Worm (Caenorhabditis elegans) whole organism, young adult: Measurements from ENCODE around the gene F28A12.10.

Source experiments
- B0019.2 ChIP-seq: fragments of 200-800 bp; sonication (Bioruptor generic); conservative IDR thresholded peaks from 2 replicates; pipeline ENCODE4 v1.3.6; 2022; ENCODE audit warnings: missing genetic modification reagents, missing genetic modification characterization, missing compliant biosample characterization
- B0336.3 ChIP-seq: fragments of 200-800 bp; sonication (Bioruptor generic); IDR thresholded peaks from 2 replicates; pipeline ENCODE4 v1.3.6; 2022; ENCODE audit warnings: missing genetic modification characterization, missing compliant biosample characterization
- K12H6.12 ChIP-seq: fragments of 200-800 bp; sonication (Bioruptor generic); optimal IDR thresholded peaks from 2 replicates; lab custom pipeline; 2018; ENCODE audit warnings: mild to moderate bottlenecking, missing genetic modification characterization, missing compliant biosample characterization
- Y95B8A.8 ChIP-seq: fragments of 200-800 bp; sonication (Bioruptor generic); IDR thresholded peaks from 2 replicates; pipeline ENCODE4 v1.3.6; 2022; ENCODE audit warnings: missing genetic modification reagents, missing genetic modification characterization, missing compliant biosample characterization
- attf-5 ChIP-seq: fragments of 200-800 bp; sonication (Bioruptor generic); optimal IDR thresholded peaks from 2 replicates; lab custom pipeline; 2018; ENCODE audit warnings: mild to moderate bottlenecking, missing genetic modification characterization, missing compliant biosample characterization
- cebp-1 ChIP-seq, 2 experiments: fragments of 200-800 bp in 1 of 2; sonication (Bioruptor generic) in 1 of 2; sonication (generic microtip) in 1 of 2; IDR thresholded peaks in 1 of 2; optimal IDR thresholded peaks in 1 of 2; 2 replicates each; pipeline versions ENCODE4 v1.3.6 to Lab custom; 2017 to 2022; ENCODE audit warnings: missing compliant biosample characterization in 2 of 2, missing genetic modification characterization in 2 of 2, mild to moderate bottlenecking in 1 of 2, missing genetic modification reagents in 1 of 2, moderate library complexity in 1 of 2
- ceh-91 ChIP-seq: fragments of 200-800 bp; sonication (Bioruptor generic); IDR thresholded peaks from 2 replicates; pipeline ENCODE4 v1.3.6; 2022; ENCODE audit warnings: missing genetic modification reagents, missing genetic modification characterization, missing compliant biosample characterization
- ekl-4 ChIP-seq: fragments of 200-800 bp; sonication (Bioruptor generic); IDR thresholded peaks from 2 replicates; pipeline ENCODE4 v1.3.6; 2022; ENCODE audit warnings: missing genetic modification reagents, missing genetic modification characterization, missing compliant biosample characterization
- let-526 ChIP-seq: fragments of 200-800 bp; sonication (Bioruptor generic); IDR thresholded peaks from 2 replicates; pipeline ENCODE4 v1.3.6; 2022; ENCODE audit warnings: missing genetic modification reagents, missing genetic modification characterization, missing compliant biosample characterization
- let-607 ChIP-seq, 2 experiments: fragments of 200-800 bp in 1 of 2; sonication (Bioruptor generic) in 1 of 2; sonication (generic microtip) in 1 of 2; optimal IDR thresholded peaks; 2 replicates each; lab custom pipeline; 2016 to 2018; ENCODE audit warnings: mild to moderate bottlenecking in 2 of 2, missing compliant biosample characterization in 2 of 2, missing genetic modification characterization in 2 of 2, moderate library complexity in 2 of 2, missing genotype in 1 of 2
- lin-26 ChIP-seq: fragments of 200-800 bp; sonication (Bioruptor generic); IDR thresholded peaks from 2 replicates; pipeline ENCODE4 v1.3.6; 2022; ENCODE audit warnings: missing genetic modification reagents, missing genetic modification characterization, missing compliant biosample characterization
- lsl-1 ChIP-seq: fragments of 200-800 bp; sonication (Bioruptor generic); optimal IDR thresholded peaks from 2 replicates; lab custom pipeline; 2018; ENCODE audit warnings: mild to moderate bottlenecking, missing genetic modification characterization, moderate library complexity, missing compliant biosample characterization
- lsy-27 ChIP-seq: sonication (generic microtip); optimal IDR thresholded peaks from 2 replicates; lab custom pipeline; 2017; ENCODE audit warnings: missing genetic modification characterization, mild to moderate bottlenecking, missing compliant biosample characterization, antibody characterized with exemption, missing genotype, borderline replicate concordance; ENCODE audit not compliant: insufficient read depth
- madf-6 ChIP-seq: fragments of 200-800 bp; sonication (Bioruptor generic); IDR thresholded peaks from 2 replicates; pipeline ENCODE4 v1.3.6; 2022; ENCODE audit warnings: missing genetic modification reagents, missing genetic modification characterization, missing compliant biosample characterization
- nfyb-1 ChIP-seq: fragments of 200-800 bp; sonication (Bioruptor generic); IDR thresholded peaks from 2 replicates; pipeline ENCODE4 v1.3.6; 2022; ENCODE audit warnings: missing genetic modification reagents, missing genetic modification characterization, missing compliant biosample characterization
- nhr-80 ChIP-seq: sonication (generic microtip); optimal IDR thresholded peaks from 2 replicates; lab custom pipeline; 2016; ENCODE audit warnings: missing genetic modification characterization, missing compliant biosample characterization
- pbrm-1 ChIP-seq: fragments of 200-800 bp; sonication (Bioruptor generic); IDR thresholded peaks from 2 replicates; pipeline ENCODE4 v1.3.6; 2022; ENCODE audit warnings: missing genetic modification reagents, missing genetic modification characterization, missing compliant biosample characterization
- pha-4 ChIP-seq: fragments of 150-350 bp; sonication (generic microtip); optimal IDR thresholded peaks from 2 replicates; lab custom pipeline; 2014; ENCODE audit warnings: missing biosample characterization, missing genetic modification reagents, missing genetic modification characterization
- repo-1 ChIP-seq: sonication (generic microtip); optimal IDR thresholded peaks from 2 replicates; lab custom pipeline; 2017; ENCODE audit warnings: mild to moderate bottlenecking, missing genetic modification characterization, missing compliant biosample characterization
- rpc-1 ChIP-seq, 2 experiments: fragments of 150-350 bp in 1 of 2; sonication (generic microtip) in 1 of 2; optimal IDR thresholded peaks; 2 replicates each; lab custom pipeline; 2014 to 2018; ENCODE audit warnings: missing biosample characterization in 1 of 2, missing genetic modification characterization in 1 of 2, missing genetic modification reagents in 1 of 2, missing genotype in 1 of 2
- snpc-4 ChIP-seq, 5 experiments: fragments of 150-350 bp in 1 of 5; sonication (generic microtip) in 4 of 5; optimal IDR thresholded peaks; 2 replicates each; lab custom pipeline; 2014 to 2018; ENCODE audit warnings: missing genetic modification characterization in 5 of 5, missing biosample characterization in 3 of 5, antibody characterized with exemption in 2 of 5, mild to moderate bottlenecking in 2 of 5, missing compliant biosample characterization in 2 of 5, missing genotype in 2 of 5, moderate library complexity in 2 of 5, missing genetic modification reagents in 1 of 5
- somi-1 ChIP-seq: fragments of 200-800 bp; sonication (Bioruptor generic); optimal IDR thresholded peaks from 2 replicates; lab custom pipeline; 2018; ENCODE audit warnings: mild to moderate bottlenecking, missing genetic modification characterization, missing compliant biosample characterization
- unc-130 ChIP-seq: sonication (generic microtip); optimal IDR thresholded peaks from 2 replicates; lab custom pipeline; 2016; ENCODE audit warnings: missing genetic modification reagents, missing genetic modification characterization, missing compliant biosample characterization
- unc-62 ChIP-seq: fragments of 150-350 bp; optimal IDR thresholded peaks from 2 replicates; lab custom pipeline; 2014; ENCODE audit warnings: missing biosample characterization, missing genetic modification reagents, missing genetic modification characterization
- zim-3 ChIP-seq: sonication (generic microtip); optimal IDR thresholded peaks from 2 replicates; lab custom pipeline; 2017; ENCODE audit warnings: mild to moderate bottlenecking, missing genetic modification characterization, moderate library complexity, missing compliant biosample characterization
- ztf-26 ChIP-seq: sonication (generic microtip); optimal IDR thresholded peaks from 2 replicates; lab custom pipeline; 2017; ENCODE audit warnings: missing genetic modification characterization, missing compliant biosample characterization

Gene F28A12.10

ce11 chrV:8658577-8659362, 21.2 kb upstream of the F28A12.10 start:
- peak; percentile 20 for TF ChIP-seq nhr-80 (tag; lab: Kevin White, UChicago)
- TF ChIP-seq somi-1 = peak; percentile 39
- TF ChIP-seq madf-6 (GFP tag; lab: Robert Waterston, UW) = no peak
- TF ChIP-seq let-607 (tag; optimal IDR thresholded peaks at IDR 0.05; lab: Kevin White, UChicago) = peak in 1 of 2 experiments; percentile 38
- no peak for TF ChIP-seq cebp-1 (GFP tag; IDR thresholded peaks at IDR 0.05; lab: Robert Waterston, UW)
- TF ChIP-seq cebp-1 (tag; optimal IDR thresholded peaks at IDR 0.05; lab: Kevin White, UChicago) = peak; percentile 10

- TF ChIP-seq cebp-1 (GFP tag; IDR thresholded peaks at IDR 0.05; lab: Robert Waterston, UW) (peak; percentile 69; the same call in 1 of the 2 replicates), cebp-1 (tag; optimal IDR thresholded peaks at IDR 0.05; lab: Kevin White, UChicago) (peak; percentile 75), K12H6.12 (tag; lab: Kevin White, UChicago) (no peak)
- TF ChIP-seq, all 124 proteins: peak for 1
These were observed 20.3 kb upstream of the F28A12.10 start for ce11 chrV:8657911-8658310.

ce11 chrV:8654460-8655419, 17.2 kb upstream of the F28A12.10 start:
- peak; percentile 61 for TF ChIP-seq unc-62 (GFP tag; lab: Kevin White, UChicago)
- no peak for TF ChIP-seq lsy-27
- no peak for TF ChIP-seq B0336.3
- no peak for TF ChIP-seq lsl-1
- no peak for TF ChIP-seq snpc-4 (GFP tag; optimal IDR thresholded peaks at IDR 0.05; lab: Kevin White, UChicago)
- no peak for TF ChIP-seq snpc-4 (tag; optimal IDR thresholded peaks at IDR 0.05; lab: Kevin White, UChicago)
- no peak for TF ChIP-seq zim-3 (tag; lab: Kevin White, UChicago)
- TF ChIP-seq cebp-1 (GFP tag; IDR thresholded peaks at IDR 0.05; lab: Robert Waterston, UW) = no peak
- TF ChIP-seq cebp-1 (tag; optimal IDR thresholded peaks at IDR 0.05; lab: Kevin White, UChicago) = peak; percentile 32
- no peak for TF ChIP-seq pbrm-1 (GFP tag; lab: Robert Waterston, UW)
- TF ChIP-seq nhr-80 (tag; lab: Kevin White, UChicago) = peak; percentile 68
- TF ChIP-seq K12H6.12 (tag; lab: Kevin White, UChicago) = no peak
- TF ChIP-seq B0019.2 (GFP tag; lab: Robert Waterston, UW) = no peak
- TF ChIP-seq, all 124 proteins: peak for 3

- TF ChIP-seq let-526 (GFP tag; lab: Robert Waterston, UW) (no peak), pbrm-1 (GFP tag; lab: Robert Waterston, UW) (no peak), repo-1 (tag; lab: Kevin White, UChicago) (no peak), unc-130 (GFP tag; lab: Kevin White, UChicago) (no peak), pha-4 (tag; lab: Kevin White, UChicago) (no peak), lin-26 (GFP tag; lab: Robert Waterston, UW) (no peak), nhr-80 (tag; lab: Kevin White, UChicago) (peak; percentile 42), ekl-4 (GFP tag; lab: Robert Waterston, UW) (no peak), let-607 (tag; optimal IDR thresholded peaks at IDR 0.05; lab: Kevin White, UChicago) (no peak), nfyb-1 (GFP tag; lab: Robert Waterston, UW) (no peak), ceh-91 (no peak), attf-5 (GFP tag; lab: Kevin White, UChicago) (no peak), ztf-26 (peak; percentile 1), Y95B8A.8 (GFP tag; lab: Robert Waterston, UW) (no peak), rpc-1 (optimal IDR thresholded peaks at IDR 0.05; lab: Kevin White, UChicago) (no peak), rpc-1 (tag; optimal IDR thresholded peaks at IDR 0.05; lab: Kevin White, UChicago) (no peak)
These were observed 15.7 kb upstream of the F28A12.10 start for ce11 chrV:8653080-8653821.
